Fruit fly (Drosophila melanogaster): ENCODE results near the gene Prps.

The Prps gene

DNA sequence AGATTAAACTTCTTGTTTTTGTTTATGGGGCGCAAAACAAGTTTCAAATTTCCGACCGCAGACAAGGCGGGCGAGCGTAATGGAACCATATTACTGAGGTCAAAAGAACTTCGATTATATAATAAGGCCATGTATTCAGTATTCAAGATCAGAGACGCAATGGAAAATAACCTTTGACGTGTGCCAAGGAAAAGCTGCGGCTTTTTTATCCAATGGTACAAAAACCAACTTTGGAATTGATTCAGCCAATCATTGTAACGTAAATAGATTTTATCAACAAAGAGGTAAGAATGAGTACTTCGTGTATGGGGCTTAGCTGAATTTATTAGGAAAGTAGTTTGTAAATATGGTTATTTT is 1.0 kb upstream of the Prps start:
- TF ChIP-seq ovo (GFP tag; optimal IDR thresholded peaks at IDR 0.05) (no peak), kay (GFP tag; ENCODE audit: borderline replicate concordance) (no peak), CG12768 (GFP tag; optimal IDR thresholded peaks at IDR 0.05) (no peak), Hr96 (GFP tag; optimal IDR thresholded peaks at IDR 0.05) (no peak), tj (GFP tag; optimal IDR thresholded peaks at IDR 0.05) (no peak), toe (GFP tag; optimal IDR thresholded peaks at IDR 0.05) (no peak), pad (GFP tag; optimal IDR thresholded peaks at IDR 0.05) (no peak)

DNA sequence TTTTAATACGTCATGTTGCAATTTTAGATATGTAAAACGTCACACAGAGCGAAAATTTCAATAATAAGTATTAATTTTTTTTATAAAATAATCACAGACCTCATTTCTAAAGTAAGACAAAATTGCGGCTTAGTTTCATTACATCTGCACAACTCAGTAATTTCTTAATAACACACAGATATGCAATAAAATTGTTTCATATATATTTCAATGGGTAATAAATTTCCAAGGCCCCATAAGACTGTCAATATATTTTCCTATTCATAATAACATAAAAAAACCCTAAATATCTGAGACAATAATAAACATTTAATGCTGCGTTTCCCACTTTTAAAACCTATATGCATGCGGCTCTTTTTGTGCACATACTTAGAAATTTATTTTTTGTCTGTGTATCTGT is 853 bp downstream of the Prps start:
- TF ChIP-seq CG1620 (GFP tag; optimal IDR thresholded peaks at IDR 0.05) (no peak), kay (GFP tag; ENCODE audit: borderline replicate concordance) (peak; percentile 66)

DNA sequence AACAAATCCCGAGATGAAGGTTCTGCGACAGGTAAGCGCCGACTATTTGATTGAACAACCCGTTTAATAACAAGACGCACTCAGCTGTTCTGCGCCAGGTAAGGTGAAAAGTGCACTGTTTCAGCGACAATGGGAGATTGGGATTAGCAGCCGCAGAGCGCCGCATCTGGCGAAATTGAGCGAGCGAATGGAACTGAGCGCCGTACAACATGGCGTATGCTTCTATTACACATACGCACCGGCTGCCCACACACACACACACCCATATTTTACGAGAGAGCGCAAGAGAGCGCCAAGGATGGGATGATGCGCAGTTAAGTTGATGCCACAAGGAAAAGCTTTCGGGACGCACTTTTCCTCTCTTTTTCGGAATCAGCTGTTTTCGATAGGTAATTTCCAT is 1.3 kb downstream of the Prps start:
- TF ChIP-seq toe (GFP tag; optimal IDR thresholded peaks at IDR 0.05), result no peak
- TF ChIP-seq cnc (optimal IDR thresholded peaks at IDR 0.05), result no peak
- TF ChIP-seq CG7045 (GFP tag; optimal IDR thresholded peaks at IDR 0.05), result no peak
- TF ChIP-seq CG14711 (tag; optimal IDR thresholded peaks at IDR 0.05), result no peak
- TF ChIP-seq bab1 (GFP tag; optimal IDR thresholded peaks at IDR 0.05), result no peak
- peak; percentile 45 for TF ChIP-seq cic (GFP tag; optimal IDR thresholded peaks at IDR 0.05)
- TF ChIP-seq pad (GFP tag; optimal IDR thresholded peaks at IDR 0.05), result no peak

- TF ChIP-seq ovo (GFP tag; optimal IDR thresholded peaks at IDR 0.05), result no peak
- no peak for TF ChIP-seq cic (GFP tag; optimal IDR thresholded peaks at IDR 0.05)
- no peak for TF ChIP-seq Clk (GFP tag; optimal IDR thresholded peaks at IDR 0.05)
- no peak for TF ChIP-seq CG11617 (GFP tag; optimal IDR thresholded peaks at IDR 0.05)
- no peak for TF ChIP-seq CG33017 (tag; optimal IDR thresholded peaks at IDR 0.05)
- no peak for TF ChIP-seq pad (GFP tag; optimal IDR thresholded peaks at IDR 0.05)
- TF ChIP-seq toe (GFP tag; optimal IDR thresholded peaks at IDR 0.05), result no peak
- TF ChIP-seq bab1 (GFP tag; optimal IDR thresholded peaks at IDR 0.05), result no peak
- no peak for TF ChIP-seq cnc (optimal IDR thresholded peaks at IDR 0.05)
- TF ChIP-seq Mnt (GFP tag; optimal IDR thresholded peaks at IDR 0.05), result no peak
Observed at dm6 chr3L:9694867-9695236, 1.6 kb downstream of the Prps start.

- TF ChIP-seq CG14711 (tag; optimal IDR thresholded peaks at IDR 0.05) (no peak), pad (GFP tag; optimal IDR thresholded peaks at IDR 0.05) (no peak), bab1 (GFP tag; optimal IDR thresholded peaks at IDR 0.05) (no peak), Hr96 (GFP tag; optimal IDR thresholded peaks at IDR 0.05) (no peak), CG33017 (tag; optimal IDR thresholded peaks at IDR 0.05) (peak; percentile 19), kay (GFP tag; ENCODE audit: borderline replicate concordance) (peak; percentile 85), cic (GFP tag; optimal IDR thresholded peaks at IDR 0.05) (peak; percentile 15), CG7101 (tag; optimal IDR thresholded peaks at IDR 0.05) (peak; percentile 17)
Observed at dm6 chr3L:9694169-9694866, 2.2 kb downstream of the Prps start.

dm6 chr3L:9693552-9694133 is 2.9 kb downstream of the Prps start:
- TF ChIP-seq CG14711 (tag; optimal IDR thresholded peaks at IDR 0.05), result no peak
- TF ChIP-seq CG1620 (GFP tag; optimal IDR thresholded peaks at IDR 0.05), result no peak
- peak; percentile 32 for TF ChIP-seq Mnt (GFP tag; optimal IDR thresholded peaks at IDR 0.05)
- TF ChIP-seq kay (GFP tag; ENCODE audit: borderline replicate concordance), result peak; percentile 94
- TF ChIP-seq Clk (GFP tag; optimal IDR thresholded peaks at IDR 0.05), result no peak
- no peak for TF ChIP-seq tj (GFP tag; optimal IDR thresholded peaks at IDR 0.05)
- TF ChIP-seq cnc (optimal IDR thresholded peaks at IDR 0.05), result no peak
- no peak for TF ChIP-seq CG7045 (GFP tag; optimal IDR thresholded peaks at IDR 0.05)
- TF ChIP-seq pad (GFP tag; optimal IDR thresholded peaks at IDR 0.05), result no peak
- TF ChIP-seq toe (GFP tag; optimal IDR thresholded peaks at IDR 0.05), result no peak
- no peak for TF ChIP-seq CG5204 (GFP tag; optimal IDR thresholded peaks at IDR 0.05)
- TF ChIP-seq CG11617 (GFP tag; optimal IDR thresholded peaks at IDR 0.05), result no peak

DNA sequence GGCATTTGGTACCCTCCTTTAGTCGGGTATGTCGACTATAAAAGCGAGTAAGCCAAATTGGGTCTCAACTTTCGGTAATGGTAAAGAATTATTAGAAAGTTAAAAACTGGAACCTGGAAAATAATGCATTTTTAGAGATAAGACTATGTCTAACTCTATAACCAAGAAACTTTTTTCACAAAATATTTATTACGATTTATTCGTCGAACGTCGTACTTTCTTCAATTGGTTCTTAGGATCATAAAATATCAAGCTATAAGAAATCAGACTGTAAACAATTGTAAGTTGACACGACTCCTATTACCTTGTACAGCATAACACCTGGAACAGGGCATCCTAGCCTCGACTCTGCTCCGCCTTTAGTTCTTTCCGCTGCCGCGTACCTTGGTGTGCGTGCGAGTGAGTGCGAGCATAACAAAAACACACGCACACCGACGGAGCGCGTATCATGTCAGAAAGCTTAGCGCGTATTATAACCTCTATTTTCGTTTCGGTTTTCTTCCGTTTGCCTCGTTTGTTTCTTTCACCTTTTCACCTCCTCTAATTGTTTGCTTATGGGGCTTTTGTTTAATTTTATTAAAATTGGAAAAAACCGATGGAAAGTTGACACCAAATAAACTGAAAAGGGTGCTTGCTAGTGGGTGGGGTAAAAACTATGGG is 3.5 kb downstream of the Prps start:
- peak; percentile 90 for TF ChIP-seq Hr96 (GFP tag; optimal IDR thresholded peaks at IDR 0.05)
- TF ChIP-seq CG1620 (GFP tag; optimal IDR thresholded peaks at IDR 0.05), result peak; percentile 73
- TF ChIP-seq cic (GFP tag; optimal IDR thresholded peaks at IDR 0.05), result no peak
- TF ChIP-seq tj (GFP tag; optimal IDR thresholded peaks at IDR 0.05), result peak; percentile 77
- peak; percentile 92 for TF ChIP-seq CG5204 (GFP tag; optimal IDR thresholded peaks at IDR 0.05)
- no peak for TF ChIP-seq cnc (optimal IDR thresholded peaks at IDR 0.05)
- TF ChIP-seq CG12768 (GFP tag; optimal IDR thresholded peaks at IDR 0.05), result peak; percentile 88
- TF ChIP-seq ovo (GFP tag; optimal IDR thresholded peaks at IDR 0.05), result no peak
- TF ChIP-seq pad (GFP tag; optimal IDR thresholded peaks at IDR 0.05), result peak; percentile 68
- TF ChIP-seq CG7045 (GFP tag; optimal IDR thresholded peaks at IDR 0.05), result peak; percentile 90
- peak; percentile 93 for TF ChIP-seq CG11617 (GFP tag; optimal IDR thresholded peaks at IDR 0.05)
- peak; percentile 75 for TF ChIP-seq bab1 (GFP tag; optimal IDR thresholded peaks at IDR 0.05)
- peak; percentile 91 for TF ChIP-seq toe (GFP tag; optimal IDR thresholded peaks at IDR 0.05)
- no peak for TF ChIP-seq Mnt (GFP tag; optimal IDR thresholded peaks at IDR 0.05)
- TF ChIP-seq Clk (GFP tag; optimal IDR thresholded peaks at IDR 0.05), result peak; percentile 85
- no peak for TF ChIP-seq kay (GFP tag; ENCODE audit: borderline replicate concordance)
- peak; percentile 84 for TF ChIP-seq CG7101 (tag; optimal IDR thresholded peaks at IDR 0.05)
- peak; percentile 68 for TF ChIP-seq CG14711 (tag; optimal IDR thresholded peaks at IDR 0.05)
- peak; percentile 80 for TF ChIP-seq Crg-1 (GFP tag; optimal IDR thresholded peaks at IDR 0.05)
- peak; percentile 76 for TF ChIP-seq CG33017 (tag; optimal IDR thresholded peaks at IDR 0.05)

Data from whole organism, adult.